Fruit fly (Drosophila melanogaster) whole organism, pupa: ENCODE data around the gene aly.
A peak's percentile ranks its signal among the peaks of the same experiment; 100 is the strongest.

Experiments
- CG10348 ChIP-seq: fragments of 200-800 bp; sonication (Bioruptor generic); IDR thresholded peaks from 2 replicates; pipeline ENCODE4 v1.3.6; 2022; ENCODE audit warnings: missing biosample characterization, missing genetic modification characterization
- CG14655 ChIP-seq: fragments of 200-800 bp; sonication (Bioruptor generic); optimal IDR thresholded peaks from 3 replicates; lab custom pipeline; 2017; ENCODE audit warnings: mild to moderate bottlenecking, missing biosample characterization, missing genetic modification reagents, missing genetic modification characterization
- CG15710 ChIP-seq: fragments of 200-800 bp; sonication (Bioruptor generic); optimal IDR thresholded peaks from 2 replicates; lab custom pipeline; 2018; ENCODE audit warnings: missing biosample characterization, mild to moderate bottlenecking, missing genetic modification characterization, moderate library complexity
- CG17806 ChIP-seq: fragments of 200-800 bp; sonication (Bioruptor generic); optimal IDR thresholded peaks from 2 replicates; lab custom pipeline; 2018; ENCODE audit warnings: missing biosample characterization, mild to moderate bottlenecking, missing genetic modification characterization, moderate library complexity
- CG32121 ChIP-seq: fragments of 200-800 bp; sonication (Bioruptor generic); IDR thresholded peaks from 2 replicates; pipeline ENCODE4 v1.3.6; 2022; ENCODE audit warnings: missing biosample characterization, missing genetic modification characterization
- CG34367 ChIP-seq: fragments of 200-800 bp; sonication (Bioruptor generic); optimal IDR thresholded peaks from 2 replicates; lab custom pipeline; 2018; ENCODE audit warnings: missing biosample characterization, mild to moderate bottlenecking, missing genetic modification characterization
- CG4496 ChIP-seq: fragments of 200-800 bp; sonication (Bioruptor generic); IDR thresholded peaks from 3 replicates; pipeline ENCODE4 v1.3.6; 2022; ENCODE audit warnings: missing biosample characterization, missing genetic modification characterization
- EcR ChIP-seq: fragments of 200-800 bp; sonication (Bioruptor generic); optimal IDR thresholded peaks from 3 replicates; lab custom pipeline; 2019; ENCODE audit warnings: missing biosample characterization, missing genetic modification characterization, mild to moderate bottlenecking, moderate library complexity, missing genetic modification reagents

- no peak for TF ChIP-seq CG14655 (GFP tag; lab: Kevin White, UChicago)
- TF ChIP-seq EcR: no peak
- TF ChIP-seq CG4496 (GFP tag; lab: Robert Waterston, UW): peak; percentile 65
- peak; percentile 39 for TF ChIP-seq CG17806
- peak; percentile 73 for TF ChIP-seq CG15710 (tag; lab: Kevin White, UChicago)
- TF ChIP-seq CG32121 (GFP tag; lab: Robert Waterston, UW): peak; percentile 22; the same call in 1 of the 2 replicates
- TF ChIP-seq CG10348 (GFP tag; lab: Robert Waterston, UW): no peak
- no peak for TF ChIP-seq CG34367 (tag; lab: Kevin White, UChicago)
Observed at dm6 chr3L:3052110-3052871, 26.0 kb upstream of the aly start, which contains the start of gene CG1271.
